Worm (Caenorhabditis elegans) whole organism, L4/young adult: ENCODE results near the gene pap-1.

ENCODE experiments used
- W03F9.2 ChIP-seq: fragments of 150-350 bp; optimal IDR thresholded peaks from 2 replicates; lab custom pipeline; 2014; ENCODE audit warnings: missing biosample characterization, missing genetic modification characterization
- him-1 ChIP-seq: sonication (generic microtip); optimal IDR thresholded peaks from 2 replicates; lab custom pipeline; 2016; ENCODE audit warnings: missing genotype, missing genetic modification reagents, missing genetic modification characterization, missing compliant biosample characterization

- TF ChIP-seq him-1 (tag; lab: Kevin White, UChicago) = no peak
- no peak for TF ChIP-seq W03F9.2 (tag; lab: Kevin White, UChicago)
These were observed 21.5 kb downstream of the pap-1 start, which contains the start of gene F22E12.3 for ce11 chrV:10463276-10463675.
